Fruit fly (Drosophila melanogaster) whole organism, embryonic: ENCODE measurements around the gene CG9426.
A peak's percentile ranks its signal among the peaks of the same experiment; 100 is the strongest.

Experiments
- CG10366 ChIP-seq: fragments of 200-800 bp; sonication (Bioruptor generic); IDR thresholded peaks from 2 replicates; pipeline ENCODE4 v1.3.6; 2022; ENCODE audit warnings: missing biosample characterization, missing genetic modification characterization
- CG11560 ChIP-seq: fragments of 200-800 bp; sonication (Bioruptor generic); IDR thresholded peaks from 3 replicates; pipeline ENCODE4 v1.3.6; 2022; ENCODE audit warnings: missing biosample characterization, missing genetic modification characterization
- CG11695 ChIP-seq: fragments of 200-800 bp; sonication (Bioruptor generic); IDR thresholded peaks from 3 replicates; pipeline ENCODE4 v1.3.6; 2022; ENCODE audit warnings: missing biosample characterization, missing genetic modification characterization
- CG12299 ChIP-seq: fragments of 200-800 bp; sonication (Bioruptor generic); optimal IDR thresholded peaks from 2 replicates; lab custom pipeline; 2018; ENCODE audit warnings: missing biosample characterization, mild to moderate bottlenecking, missing genetic modification characterization
- CG14441 ChIP-seq: fragments of 200-800 bp; sonication (Bioruptor generic); IDR thresholded peaks from 2 replicates; pipeline ENCODE4 v1.3.6; 2022; ENCODE audit warnings: missing biosample characterization, missing genetic modification characterization
- CG15073 ChIP-seq: fragments of 200-800 bp; sonication (Bioruptor generic); optimal IDR thresholded peaks from 2 replicates; lab custom pipeline; 2016; ENCODE audit warnings: missing biosample characterization, missing genetic modification characterization
- CG16815 ChIP-seq: fragments of 200-800 bp; sonication (Bioruptor generic); optimal IDR thresholded peaks from 3 replicates; lab custom pipeline; 2017; ENCODE audit warnings: missing biosample characterization, mild to moderate bottlenecking, missing genetic modification characterization
- CG17385 ChIP-seq: fragments of 200-800 bp; sonication (Bioruptor generic); optimal IDR thresholded peaks from 3 replicates; lab custom pipeline; 2018; ENCODE audit warnings: missing biosample characterization, mild to moderate bottlenecking, missing genetic modification characterization
- CG17568 ChIP-seq: fragments of 200-800 bp; sonication (Bioruptor generic); optimal IDR thresholded peaks from 2 replicates; lab custom pipeline; 2018; ENCODE audit warnings: missing biosample characterization, mild to moderate bottlenecking, missing genetic modification characterization, moderate library complexity
- CG2875 ChIP-seq: fragments of 200-800 bp; sonication (Bioruptor generic); optimal IDR thresholded peaks from 2 replicates; lab custom pipeline; 2017; ENCODE audit warnings: missing biosample characterization, mild to moderate bottlenecking, missing genetic modification characterization, missing genetic modification reagents
- CG3065 ChIP-seq: fragments of 200-800 bp; sonication (Bioruptor generic); optimal IDR thresholded peaks from 2 replicates; lab custom pipeline; 2016; ENCODE audit warnings: missing biosample characterization, missing genetic modification characterization
- CG42726 ChIP-seq: fragments of 200-800 bp; sonication (Bioruptor generic); IDR thresholded peaks from 2 replicates; pipeline ENCODE4 v1.3.6; 2022; ENCODE audit warnings: missing biosample characterization, missing genetic modification characterization; ENCODE audit not compliant: partially characterized antibody
- CG4730 ChIP-seq: fragments of 200-800 bp; sonication (Bioruptor generic); IDR thresholded peaks from 2 replicates; pipeline ENCODE4 v1.3.6; 2022; ENCODE audit warnings: missing biosample characterization, missing genetic modification characterization
- CG6254 ChIP-seq: fragments of 200-800 bp; sonication (Bioruptor generic); optimal IDR thresholded peaks from 3 replicates; lab custom pipeline; 2017; ENCODE audit warnings: mild to moderate bottlenecking, missing biosample characterization, missing genetic modification reagents, missing genetic modification characterization
- CG7745 ChIP-seq: fragments of 200-800 bp; sonication (Bioruptor generic); optimal IDR thresholded peaks from 2 replicates; lab custom pipeline; 2018; ENCODE audit warnings: missing biosample characterization, mild to moderate bottlenecking, missing genetic modification characterization, moderate library complexity
- CG9437 ChIP-seq: fragments of 200-800 bp; sonication (Bioruptor generic); optimal IDR thresholded peaks from 2 replicates; lab custom pipeline; 2018; ENCODE audit warnings: missing biosample characterization, mild to moderate bottlenecking, missing genetic modification characterization
- Chrac-16 ChIP-seq: fragments of 200-800 bp; sonication (Bioruptor generic); optimal IDR thresholded peaks from 3 replicates; lab custom pipeline; 2016; ENCODE audit warnings: missing biosample characterization, missing genetic modification characterization
- Dbx ChIP-seq: fragments of 200-800 bp; sonication (Bioruptor generic); IDR thresholded peaks from 3 replicates; pipeline ENCODE4 v1.3.6; 2022; ENCODE audit warnings: missing biosample characterization, missing genetic modification characterization
- Dip3 ChIP-seq: fragments of 200-800 bp; sonication (Bioruptor generic); optimal IDR thresholded peaks from 3 replicates; lab custom pipeline; 2016; ENCODE audit warnings: missing biosample characterization, missing genetic modification characterization
- Doc3 ChIP-seq: fragments of 200-800 bp; sonication (Bioruptor generic); IDR thresholded peaks from 3 replicates; pipeline ENCODE4 v1.3.6; 2022; ENCODE audit warnings: missing biosample characterization, missing genetic modification characterization; ENCODE audit not compliant: partially characterized antibody
- Ets65A ChIP-seq: fragments of 200-800 bp; sonication (Bioruptor generic); peaks from one replicate; lab custom pipeline; 2016; ENCODE audit warnings: missing biosample characterization, missing genetic modification characterization
- Ets97D ChIP-seq: fragments of 200-800 bp; sonication (Bioruptor generic); optimal IDR thresholded peaks from 3 replicates; lab custom pipeline; 2016; ENCODE audit warnings: missing biosample characterization, missing genetic modification characterization
- Fer3 ChIP-seq: fragments of 200-800 bp; sonication (Bioruptor generic); optimal IDR thresholded peaks from 2 replicates; lab custom pipeline; 2018; ENCODE audit warnings: missing biosample characterization, mild to moderate bottlenecking, missing genetic modification characterization, moderate library complexity
- Hr3 ChIP-seq: fragments of 200-800 bp; sonication (Bioruptor generic); optimal IDR thresholded peaks from 3 replicates; lab custom pipeline; 2016; ENCODE audit warnings: missing biosample characterization, missing genetic modification characterization
- Kr ChIP-seq: fragments of 200-800 bp; sonication (Bioruptor generic); optimal IDR thresholded peaks from 2 replicates; lab custom pipeline; 2017; ENCODE audit warnings: missing biosample characterization, mild to moderate bottlenecking, missing genetic modification characterization
- Lim3 ChIP-seq: fragments of 200-800 bp; sonication (Bioruptor generic); IDR thresholded peaks from 2 replicates; pipeline ENCODE4 v1.3.6; 2022; ENCODE audit warnings: missing biosample characterization, missing genetic modification characterization
- Taf1 ChIP-seq: fragments of 200-800 bp; sonication (Bioruptor generic); IDR thresholded peaks from 2 replicates; pipeline ENCODE4 v1.3.6; 2022; ENCODE audit warnings: missing biosample characterization, missing genetic modification characterization
- Xrp1 ChIP-seq: fragments of 200-800 bp; sonication (Bioruptor generic); IDR thresholded peaks from 2 replicates; pipeline ENCODE4 v1.3.6; 2022; ENCODE audit warnings: missing biosample characterization, missing genetic modification characterization
- amos ChIP-seq: fragments of 200-800 bp; sonication (Bioruptor generic); IDR thresholded peaks from 2 replicates; pipeline ENCODE4 v1.3.6; 2022; ENCODE audit warnings: missing biosample characterization, missing genetic modification characterization; ENCODE audit not compliant: partially characterized antibody
- aop ChIP-seq: fragments of 200-800 bp; sonication (Bioruptor generic); IDR thresholded peaks from 2 replicates; pipeline ENCODE4 v1.3.6; 2022; ENCODE audit warnings: missing biosample characterization, missing genetic modification characterization
- bsh ChIP-seq, 2 experiments: fragments of 200-800 bp; sonication (Bioruptor generic); optimal IDR thresholded peaks; 2 replicates each; lab custom pipeline; 2017 to 2018; ENCODE audit warnings: mild to moderate bottlenecking in 2 of 2, missing biosample characterization in 2 of 2, missing genetic modification characterization in 2 of 2, moderate library complexity in 1 of 2
- chinmo ChIP-seq: fragments of 200-800 bp; sonication (Bioruptor generic); IDR thresholded peaks from 4 replicates; pipeline ENCODE4 v1.3.6; 2022; ENCODE audit warnings: missing biosample characterization, missing genetic modification characterization; ENCODE audit not compliant: partially characterized antibody
- fu2 ChIP-seq: fragments of 200-800 bp; sonication (Bioruptor generic); optimal IDR thresholded peaks from 2 replicates; lab custom pipeline; 2016; ENCODE audit warnings: missing biosample characterization, missing genetic modification characterization
- gro ChIP-seq: fragments of 200-800 bp; sonication (Bioruptor generic); optimal IDR thresholded peaks from 2 replicates; lab custom pipeline; 2016; ENCODE audit warnings: missing biosample characterization, missing genetic modification characterization
- gt ChIP-seq: fragments of 200-800 bp; sonication (Bioruptor generic); IDR thresholded peaks from 2 replicates; pipeline ENCODE4 v1.3.6; 2022; ENCODE audit warnings: missing biosample characterization, missing genetic modification characterization
- hkb ChIP-seq, 2 experiments: fragments of 200-800 bp in 1 of 2; fragments of >200 bp in 1 of 2; sonication (Bioruptor generic) in 1 of 2; IDR thresholded peaks in 1 of 2; optimal IDR thresholded peaks in 1 of 2; 2 replicates each; pipeline versions ENCODE4 v1.3.6 to Lab custom; 2017 to 2022; ENCODE audit warnings: missing biosample characterization in 1 of 2, missing genetic modification characterization in 1 of 2
- jigr1 ChIP-seq: fragments of 200-800 bp; sonication (Bioruptor generic); IDR thresholded peaks from 3 replicates; pipeline ENCODE4 v1.3.6; 2022; ENCODE audit warnings: missing biosample characterization, missing genetic modification characterization
- lbe ChIP-seq: fragments of 200-800 bp; sonication (Bioruptor generic); optimal IDR thresholded peaks from 2 replicates; lab custom pipeline; 2016; ENCODE audit warnings: missing biosample characterization, mild to moderate bottlenecking, missing genetic modification characterization
- nerfin-1 ChIP-seq: fragments of 200-800 bp; sonication (Bioruptor generic); optimal IDR thresholded peaks from 3 replicates; lab custom pipeline; 2019; ENCODE audit warnings: missing biosample characterization, mild to moderate bottlenecking, missing genetic modification characterization, moderate library complexity
- nom ChIP-seq: fragments of 200-800 bp; sonication (Bioruptor generic); optimal IDR thresholded peaks from 2 replicates; lab custom pipeline; 2017; ENCODE audit warnings: missing biosample characterization, missing genetic modification characterization, mild to moderate bottlenecking, moderate library complexity, missing genetic modification reagents
- peb ChIP-seq: fragments of 200-800 bp; sonication (Bioruptor generic); IDR thresholded peaks from 2 replicates; pipeline ENCODE4 v1.3.6; 2022; ENCODE audit warnings: missing biosample characterization, missing genetic modification characterization
- ranshi ChIP-seq: fragments of 200-800 bp; sonication (Bioruptor generic); IDR thresholded peaks from 2 replicates; pipeline ENCODE4 v1.3.6; 2022; ENCODE audit warnings: missing biosample characterization, missing genetic modification characterization
- rib ChIP-seq: fragments of 200-800 bp; sonication (Bioruptor generic); IDR thresholded peaks from 2 replicates; pipeline ENCODE4 v1.3.6; 2022; ENCODE audit warnings: missing biosample characterization, missing genetic modification characterization
- salm ChIP-seq: fragments of 200-800 bp; sonication (Bioruptor generic); optimal IDR thresholded peaks from 2 replicates; lab custom pipeline; 2018; ENCODE audit warnings: missing biosample characterization, mild to moderate bottlenecking, missing genetic modification characterization
- sqz ChIP-seq: fragments of 200-800 bp; sonication (Bioruptor generic); optimal IDR thresholded peaks from 3 replicates; lab custom pipeline; 2018; ENCODE audit warnings: missing biosample characterization, mild to moderate bottlenecking, missing genetic modification characterization
- stwl ChIP-seq: fragments of 200-800 bp; sonication (Bioruptor generic); optimal IDR thresholded peaks from 3 replicates; lab custom pipeline; 2018; ENCODE audit warnings: missing biosample characterization, mild to moderate bottlenecking, missing genetic modification characterization, moderate library complexity
- tll ChIP-seq, 2 experiments: fragments of 200-800 bp in 1 of 2; fragments of >200 bp in 1 of 2; sonication (Bioruptor generic) in 1 of 2; optimal IDR thresholded peaks; 2 replicates each; lab custom pipeline; 2017 to 2019; ENCODE audit warnings: missing biosample characterization in 2 of 2, missing genetic modification characterization in 2 of 2, mild to moderate bottlenecking in 1 of 2, moderate library complexity in 1 of 2
- unc-4 ChIP-seq: fragments of 200-800 bp; sonication (Bioruptor generic); IDR thresholded peaks from 2 replicates; pipeline ENCODE4 v1.3.6; 2022; ENCODE audit warnings: missing biosample characterization, missing genetic modification characterization; ENCODE audit not compliant: partially characterized antibody
- wdn ChIP-seq: fragments of 200-800 bp; sonication (Bioruptor generic); IDR thresholded peaks from 2 replicates; pipeline ENCODE4 v1.3.6; 2022; ENCODE audit warnings: missing biosample characterization, missing genetic modification characterization

The CG9426 gene

dm6 chr2L:13176701-13177249, 42.9 kb downstream of the CG9426 start, which contains the start of the genes Sfmbt and CG5439 (continued):
- no peak for TF ChIP-seq CG17385
- TF ChIP-seq unc-4 (GFP tag; lab: Robert Waterston, UW): peak; percentile 33
- TF ChIP-seq CG7745 (tag; lab: Kevin White, UChicago): no peak
- no peak for TF ChIP-seq CG15073 (GFP tag; lab: Kevin White, UChicago)
- peak; percentile 39; the same call in 1 of the 2 replicates for TF ChIP-seq CG10366 (GFP tag; lab: Robert Waterston, UW)
- TF ChIP-seq bsh (GFP tag; optimal IDR thresholded peaks at IDR 0.05; lab: Kevin White, UChicago): peak in 1 of 2 experiments; percentile 50
- no peak for TF ChIP-seq sqz (GFP tag; lab: Kevin White, UChicago)
- TF ChIP-seq CG4730 (GFP tag; lab: Robert Waterston, UW): no peak
- peak; percentile 59 to 80 for TF ChIP-seq tll (GFP tag; optimal IDR thresholded peaks at IDR 0.05; lab: Kevin White, UChicago)
- TF ChIP-seq salm (tag; lab: Kevin White, UChicago): peak; percentile 5
- peak; percentile 6 for TF ChIP-seq CG12299 (tag; lab: Kevin White, UChicago)
- TF ChIP-seq nerfin-1 (tag; lab: Kevin White, UChicago): peak; percentile 60
- peak; percentile 49; the same call in 1 of the 2 replicates for TF ChIP-seq CG42726
- peak; percentile 87 for TF ChIP-seq Dbx (GFP tag; lab: Robert Waterston, UW)
- 0 out of 2 replicates have a peak, but pooled peaks have one; percentile 28 for TF ChIP-seq peb
- TF ChIP-seq amos (GFP tag; lab: Robert Waterston, UW): peak; percentile 53
- TF ChIP-seq Hr3 (GFP tag; lab: Kevin White, UChicago): peak; percentile 89
- TF ChIP-seq chinmo (GFP tag; lab: Robert Waterston, UW): no peak
- peak; percentile 66 for TF ChIP-seq Xrp1 (GFP tag; lab: Robert Waterston, UW)
- TF ChIP-seq CG11695 (GFP tag; lab: Robert Waterston, UW): 0 out of 3 replicates have a peak, but pooled peaks have one; percentile 20
- peak; percentile 71 for TF ChIP-seq CG14441 (GFP tag; lab: Robert Waterston, UW)
- no peak for TF ChIP-seq Kr (GFP tag; lab: Kevin White, UChicago)
- peak; percentile 29 for TF ChIP-seq CG9437
- TF ChIP-seq Doc3 (GFP tag; lab: Robert Waterston, UW): no peak
- TF ChIP-seq CG3065 (GFP tag; lab: Kevin White, UChicago): peak; percentile 74
- TF ChIP-seq CG16815: peak; percentile 69
- peak; percentile 85 for TF ChIP-seq rib
- 0 out of 2 replicates have a peak, but pooled peaks have one; percentile 38 for TF ChIP-seq wdn (GFP tag; lab: Robert Waterston, UW)
- peak; percentile 77 for TF ChIP-seq lbe (GFP tag; lab: Kevin White, UChicago)
- TF ChIP-seq Lim3: no peak
- peak; percentile 88 for TF ChIP-seq fu2 (GFP tag; lab: Kevin White, UChicago)
- peak; percentile 81 for TF ChIP-seq Ets97D (GFP tag; lab: Kevin White, UChicago)
- TF ChIP-seq gt: peak; percentile 15; the same call in 1 of the 2 replicates
- peak; percentile 17 for TF ChIP-seq gro
- TF ChIP-seq Taf1 (GFP tag; lab: Robert Waterston, UW): no peak; the same call in 1 of the 2 replicates
- peak; percentile 38 for TF ChIP-seq ranshi (GFP tag; lab: Robert Waterston, UW)
- no peak for TF ChIP-seq Fer3 (tag; lab: Kevin White, UChicago)
- peak; percentile 75 for TF ChIP-seq Dip3 (GFP tag; lab: Kevin White, UChicago)
- TF ChIP-seq CG2875 (GFP tag; lab: Kevin White, UChicago): no peak
- TF ChIP-seq aop (GFP tag; lab: Robert Waterston, UW): no peak
- peak; percentile 60 for TF ChIP-seq hkb (optimal IDR thresholded peaks at IDR 0.05; lab: Kevin White, UChicago)
- TF ChIP-seq hkb (GFP tag; IDR thresholded peaks at IDR 0.05; lab: Robert Waterston, UW): peak; percentile 31; the same call in 1 of the 2 replicates
- no peak for TF ChIP-seq nom
- TF ChIP-seq CG6254 (GFP tag; lab: Kevin White, UChicago): peak; percentile 23
- peak; percentile 45; the same call in 1 of the 3 replicates for TF ChIP-seq jigr1 (GFP tag; lab: Robert Waterston, UW)
- peak; percentile 65; the same call in 2 of the 3 replicates for TF ChIP-seq CG11560 (tag; lab: Robert Waterston, UW)
- peak; percentile 98 for TF ChIP-seq Ets65A (GFP tag; lab: Kevin White, UChicago)
- TF ChIP-seq stwl (tag; lab: Kevin White, UChicago): peak; percentile 91
- TF ChIP-seq Chrac-16 (GFP tag; lab: Kevin White, UChicago): peak; percentile 76
- no peak for TF ChIP-seq CG17568 (GFP tag; lab: Kevin White, UChicago)
